Worm (Caenorhabditis elegans) whole organism, young adult: ENCODE results near the gene clec-73.

Source experiments
- B0336.3 ChIP-seq: fragments of 200-800 bp; sonication (Bioruptor generic); IDR thresholded peaks from 2 replicates; pipeline ENCODE4 v1.3.6; 2022; ENCODE audit warnings: missing genetic modification characterization, missing compliant biosample characterization
- F37B4.10 ChIP-seq: fragments of 200-800 bp; sonication (Bioruptor generic); IDR thresholded peaks from 2 replicates; pipeline ENCODE4 v1.3.6; 2022; ENCODE audit warnings: missing genetic modification characterization, missing compliant biosample characterization
- T07F8.4 ChIP-seq: sonication (generic microtip); optimal IDR thresholded peaks from 2 replicates; lab custom pipeline; 2016; ENCODE audit warnings: mild to moderate bottlenecking, missing genetic modification characterization, moderate library complexity, missing compliant biosample characterization
- Y56A3A.18 ChIP-seq: fragments of 200-800 bp; sonication (Bioruptor generic); IDR thresholded peaks from 2 replicates; pipeline ENCODE4 v1.3.6; 2022; ENCODE audit warnings: missing genetic modification reagents, missing genetic modification characterization, missing compliant biosample characterization
- chd-7 ChIP-seq: sonication (generic microtip); optimal IDR thresholded peaks from 2 replicates; lab custom pipeline; 2016; ENCODE audit warnings: mild to moderate bottlenecking, missing genetic modification characterization, moderate library complexity, missing compliant biosample characterization
- lin-54 ChIP-seq: fragments of 200-800 bp; sonication (Bioruptor generic); optimal IDR thresholded peaks from 2 replicates; lab custom pipeline; 2018; ENCODE audit warnings: mild to moderate bottlenecking, missing genetic modification characterization, missing compliant biosample characterization
- nhr-27 ChIP-seq: fragments of 200-800 bp; sonication (Bioruptor generic); optimal IDR thresholded peaks from 2 replicates; lab custom pipeline; 2018; ENCODE audit warnings: mild to moderate bottlenecking, missing genetic modification characterization, moderate library complexity, missing compliant biosample characterization
- somi-1 ChIP-seq: fragments of 200-800 bp; sonication (Bioruptor generic); optimal IDR thresholded peaks from 2 replicates; lab custom pipeline; 2018; ENCODE audit warnings: mild to moderate bottlenecking, missing genetic modification characterization, missing compliant biosample characterization

DNA sequence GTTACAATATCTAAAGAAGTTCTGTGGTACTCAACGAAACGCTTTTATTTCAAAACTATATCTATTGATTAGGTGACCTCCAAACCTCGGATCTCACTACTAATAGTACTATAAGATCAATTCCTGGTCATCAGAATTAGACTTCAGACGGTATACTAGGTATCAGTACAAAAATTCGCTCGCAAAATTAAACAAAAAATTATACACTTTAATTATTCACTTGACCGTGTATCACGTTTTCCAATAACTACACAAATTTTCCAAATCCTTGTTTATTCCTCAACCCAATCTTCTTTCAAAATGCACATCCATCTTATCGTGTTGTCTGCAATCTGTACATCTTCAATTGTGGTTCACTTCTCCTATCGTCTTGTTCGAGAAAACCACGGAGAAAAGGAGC is 37.8 kb downstream of the clec-73 start, which contains the start of gene F56D6.23:
- TF ChIP-seq somi-1 (GFP tag; lab: Kevin White, UChicago): no peak
- no peak for TF ChIP-seq F37B4.10
- TF ChIP-seq lin-54 (GFP tag; lab: Kevin White, UChicago): no peak
- TF ChIP-seq Y56A3A.18 (GFP tag; lab: Robert Waterston, UW): no peak
- TF ChIP-seq nhr-27 (tag; lab: Kevin White, UChicago): no peak
- TF ChIP-seq chd-7 (tag; lab: Kevin White, UChicago): no peak
- no peak for TF ChIP-seq B0336.3 (GFP tag; lab: Robert Waterston, UW)
- TF ChIP-seq T07F8.4 (tag; lab: Kevin White, UChicago): no peak
